Fruit fly (Drosophila melanogaster) whole organism, adult: Measurements from ENCODE around the gene CG7208.

Source experiments
- CG12768 ChIP-seq: fragments of 200-800 bp; sonication (Bioruptor generic); optimal IDR thresholded peaks from 2 replicates; lab custom pipeline; 2017; ENCODE audit warnings: missing biosample characterization, missing genetic modification characterization, mild to moderate bottlenecking, moderate library complexity, missing genetic modification reagents
- CG1620 ChIP-seq: fragments of 200-800 bp; sonication (Bioruptor generic); optimal IDR thresholded peaks from 2 replicates; lab custom pipeline; 2016; ENCODE audit warnings: missing biosample characterization, missing genetic modification characterization
- CG33017 ChIP-seq: fragments of 200-800 bp; sonication (Bioruptor generic); optimal IDR thresholded peaks from 2 replicates; lab custom pipeline; 2018; ENCODE audit warnings: missing biosample characterization, mild to moderate bottlenecking, missing genetic modification characterization, moderate library complexity
- CG5204 ChIP-seq: fragments of 200-800 bp; sonication (Bioruptor generic); optimal IDR thresholded peaks from 2 replicates; lab custom pipeline; 2016; ENCODE audit warnings: missing biosample characterization, missing genetic modification characterization
- CG7045 ChIP-seq: fragments of 200-800 bp; sonication (Bioruptor generic); optimal IDR thresholded peaks from 2 replicates; lab custom pipeline; 2017; ENCODE audit warnings: missing biosample characterization, mild to moderate bottlenecking, missing genetic modification characterization
- CG7101 ChIP-seq: fragments of 200-800 bp; sonication (Bioruptor generic); optimal IDR thresholded peaks from 2 replicates; lab custom pipeline; 2018; ENCODE audit warnings: missing biosample characterization, mild to moderate bottlenecking, missing genetic modification characterization, moderate library complexity
- Clk ChIP-seq: fragments of 200-800 bp; sonication (Bioruptor generic); optimal IDR thresholded peaks from 2 replicates; lab custom pipeline; 2017; ENCODE audit warnings: missing biosample characterization, missing genetic modification characterization
- Mnt ChIP-seq: fragments of 200-800 bp; sonication (Bioruptor generic); optimal IDR thresholded peaks from 2 replicates; lab custom pipeline; 2016; ENCODE audit warnings: missing biosample characterization, mild to moderate bottlenecking, missing genetic modification characterization
- cnc ChIP-seq, 2 experiments: fragments of >200 bp; optimal IDR thresholded peaks; 2 replicates each; lab custom pipeline; 2017
- kay ChIP-seq: fragments of 200-800 bp; sonication (Bioruptor generic); peaks from one replicate; lab custom pipeline; 2016; ENCODE audit warnings: missing biosample characterization, missing genetic modification characterization, borderline replicate concordance
- ovo ChIP-seq: fragments of 200-800 bp; sonication (Bioruptor generic); optimal IDR thresholded peaks from 2 replicates; lab custom pipeline; 2016; ENCODE audit warnings: missing biosample characterization, missing genetic modification characterization
- tj ChIP-seq: fragments of 200-800 bp; sonication (Bioruptor generic); optimal IDR thresholded peaks from 3 replicates; lab custom pipeline; 2017; ENCODE audit warnings: missing biosample characterization, mild to moderate bottlenecking, missing genetic modification characterization, moderate library complexity

DNA sequence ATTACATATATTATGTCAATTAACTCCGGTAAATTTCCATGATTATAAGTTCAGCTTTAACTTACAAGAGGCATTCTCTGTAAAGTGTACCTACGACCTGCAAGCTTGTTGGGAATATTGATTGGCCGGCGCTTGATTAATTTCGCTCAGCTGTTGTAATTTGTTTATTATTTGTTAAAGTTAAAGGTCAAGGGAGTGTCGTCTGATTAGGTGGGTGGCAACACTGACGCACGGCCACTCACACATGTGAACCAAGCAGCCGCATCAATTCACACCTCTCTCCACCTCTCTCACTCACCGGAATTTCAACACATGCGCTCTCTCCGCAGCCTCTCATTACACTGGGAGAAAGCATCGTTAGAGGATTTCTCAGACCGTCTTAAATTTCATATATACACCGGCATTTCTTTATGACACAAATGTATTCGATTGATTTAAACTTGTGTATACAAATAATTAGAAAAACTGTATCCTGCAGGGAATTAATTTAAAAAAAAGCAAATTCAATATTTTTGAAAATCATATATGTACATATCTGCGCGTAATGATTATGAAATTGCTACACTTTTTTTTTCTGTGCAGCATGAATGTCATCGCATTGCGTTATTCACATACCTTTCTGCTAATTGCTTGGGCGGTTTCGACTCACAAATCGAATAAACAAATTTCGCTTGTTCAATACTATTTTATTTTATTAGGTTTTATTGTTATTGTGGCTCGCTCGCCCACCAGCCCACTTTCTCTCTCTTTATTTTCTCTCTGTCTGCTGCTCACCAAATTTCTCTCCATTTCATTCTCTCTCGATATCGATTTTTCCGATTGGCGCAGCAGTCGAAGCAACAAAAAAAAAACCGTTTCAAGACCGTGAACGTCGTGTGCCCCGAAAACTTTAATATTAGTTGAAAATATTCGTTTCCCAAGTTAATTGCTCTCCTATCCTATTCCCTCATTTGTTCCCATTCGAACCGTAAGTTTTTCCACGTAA lies 13.2 kb downstream of the CG7208 start:
- TF ChIP-seq CG33017 (tag; lab: Kevin White, UChicago) (peak; percentile 91), cnc (optimal IDR thresholded peaks at IDR 0.05; lab: Kevin White, UChicago) (no peak), CG12768 (peak; percentile 89), kay (no peak), CG1620 (peak; percentile 55), CG5204 (GFP tag; lab: Kevin White, UChicago) (peak; percentile 88), ovo (GFP tag; lab: Kevin White, UChicago) (peak; percentile 35), Clk (GFP tag; lab: Kevin White, UChicago) (peak; percentile 78), Mnt (GFP tag; lab: Kevin White, UChicago) (peak; percentile 46), CG7045 (GFP tag; lab: Kevin White, UChicago) (peak; percentile 91), CG7101 (tag; lab: Kevin White, UChicago) (peak; percentile 89), tj (GFP tag; lab: Kevin White, UChicago) (peak; percentile 60)
